Worm (Caenorhabditis elegans): ENCODE data around the gene fbxa-31.

DNA sequence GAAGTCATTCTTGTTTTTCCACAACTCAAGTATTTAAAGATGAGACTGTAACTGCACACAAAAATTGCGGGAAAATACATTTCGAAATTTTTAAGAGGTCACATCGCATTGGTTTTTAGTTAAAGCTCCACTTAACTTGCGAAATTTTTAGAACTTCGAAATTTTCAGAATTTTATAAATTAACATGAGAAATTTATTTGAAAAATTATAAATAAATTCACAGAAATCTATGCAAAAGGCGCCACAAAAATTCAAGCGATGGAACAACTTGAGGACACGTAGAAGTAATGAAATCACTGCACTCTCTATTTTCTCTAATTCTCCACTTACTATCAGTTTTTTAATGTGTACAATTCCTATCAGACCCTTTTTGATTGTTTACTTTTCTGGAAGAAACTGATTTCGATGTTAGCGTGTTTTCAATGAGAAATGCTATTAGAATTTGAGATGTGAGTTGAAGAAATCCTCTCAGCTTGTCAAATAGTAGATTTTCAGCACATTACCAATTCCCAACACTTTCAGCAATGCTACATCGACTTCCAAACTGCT, at the start of gene fbxa-31:
- no peak for TF ChIP-seq lin-13 (GFP tag; optimal IDR thresholded peaks at IDR 0.05)
- TF ChIP-seq alr-1 (tag; optimal IDR thresholded peaks at IDR 0.05), result no peak
- TF ChIP-seq elt-3 (tag; optimal IDR thresholded peaks at IDR 0.05), result no peak
- TF ChIP-seq aly-2 (tag; optimal IDR thresholded peaks at IDR 0.05), result no peak
